Fruit fly (Drosophila melanogaster): ENCODE measurements around the gene rn.

dm6 chr3R:7282244-7282890 lies 27.1 kb downstream of the rn start:
- TF ChIP-seq pan (optimal IDR thresholded peaks at IDR 0.05) (no peak), CG8478 (optimal IDR thresholded peaks at IDR 0.05) (no peak)
